Worm (Caenorhabditis elegans) whole organism, L1 larva: ENCODE data around the gene T25D1.2.

Experiments used
- Y116A8C.19 ChIP-seq: sonication (generic microtip); optimal IDR thresholded peaks from 2 replicates; lab custom pipeline; 2016; ENCODE audit warnings: missing compliant biosample characterization, missing genetic modification characterization, borderline replicate concordance
- elt-3 ChIP-seq, 6 experiments: fragments of 150-350 bp in 1 of 6; sonication (generic microtip); optimal IDR thresholded peaks; 2 replicates each; lab custom pipeline; 2017 to 2018; ENCODE audit warnings: missing biosample characterization in 6 of 6, missing genetic modification characterization in 6 of 6, inconsistent platforms in 1 of 6
- nhr-77 ChIP-seq: fragments of 150-350 bp; optimal IDR thresholded peaks from 2 replicates; lab custom pipeline; 2014; ENCODE audit warnings: missing biosample characterization, missing genetic modification characterization

ce11 chrX:16529937-16530336 is 14.6 kb downstream of the T25D1.2 start:
- TF ChIP-seq nhr-77 (tag; lab: Kevin White, UChicago) = no peak
- TF ChIP-seq elt-3 (tag; optimal IDR thresholded peaks at IDR 0.05; lab: Kevin White, UChicago) = no peak
- no peak for TF ChIP-seq Y116A8C.19
